Worm (Caenorhabditis elegans): ENCODE measurements around the gene B0554.4.

ce11 chrV:438094-438493 lies 9.2 kb downstream of the B0554.4 start, which contains the start of gene B0554.1:
- TF ChIP-seq ztf-4 (tag; optimal IDR thresholded peaks at IDR 0.05) (no peak), ZK546.5 (tag; optimal IDR thresholded peaks at IDR 0.05) (no peak), peb-1 (tag; optimal IDR thresholded peaks at IDR 0.05) (no peak), ztf-11 (tag; optimal IDR thresholded peaks at IDR 0.05) (no peak), nhr-77 (tag; optimal IDR thresholded peaks at IDR 0.05) (no peak), lsy-2 (tag; optimal IDR thresholded peaks at IDR 0.05) (no peak), zag-1 (tag; optimal IDR thresholded peaks at IDR 0.05) (no peak), unc-39 (tag; optimal IDR thresholded peaks at IDR 0.05) (no peak), ama-1 (optimal IDR thresholded peaks at IDR 0.05) (no peak), sma-3 (GFP tag; optimal IDR thresholded peaks at IDR 0.05) (no peak), mab-5 (tag; optimal IDR thresholded peaks at IDR 0.05) (no peak)

Data from whole organism, L2 larva.